Fruit fly (Drosophila melanogaster) whole organism, adult: ENCODE results near the gene Ptpmeg2.
A peak's percentile ranks its signal among the peaks of the same experiment; 100 is the strongest.

ENCODE experiments used
- CG11617 ChIP-seq: fragments of 200-800 bp; sonication (Bioruptor generic); optimal IDR thresholded peaks from 2 replicates; lab custom pipeline; 2017; ENCODE audit warnings: mild to moderate bottlenecking, missing biosample characterization, missing genetic modification reagents, missing genetic modification characterization
- CG12768 ChIP-seq: fragments of 200-800 bp; sonication (Bioruptor generic); optimal IDR thresholded peaks from 2 replicates; lab custom pipeline; 2017; ENCODE audit warnings: missing biosample characterization, missing genetic modification characterization, mild to moderate bottlenecking, moderate library complexity, missing genetic modification reagents
- CG14711 ChIP-seq: fragments of 200-800 bp; sonication (Bioruptor generic); optimal IDR thresholded peaks from 2 replicates; lab custom pipeline; 2018; ENCODE audit warnings: missing biosample characterization, mild to moderate bottlenecking, missing genetic modification characterization, moderate library complexity
- CG1620 ChIP-seq: fragments of 200-800 bp; sonication (Bioruptor generic); optimal IDR thresholded peaks from 2 replicates; lab custom pipeline; 2016; ENCODE audit warnings: missing biosample characterization, missing genetic modification characterization
- CG33017 ChIP-seq: fragments of 200-800 bp; sonication (Bioruptor generic); optimal IDR thresholded peaks from 2 replicates; lab custom pipeline; 2018; ENCODE audit warnings: missing biosample characterization, mild to moderate bottlenecking, missing genetic modification characterization, moderate library complexity
- CG5204 ChIP-seq: fragments of 200-800 bp; sonication (Bioruptor generic); optimal IDR thresholded peaks from 2 replicates; lab custom pipeline; 2016; ENCODE audit warnings: missing biosample characterization, missing genetic modification characterization
- CG7045 ChIP-seq: fragments of 200-800 bp; sonication (Bioruptor generic); optimal IDR thresholded peaks from 2 replicates; lab custom pipeline; 2017; ENCODE audit warnings: missing biosample characterization, mild to moderate bottlenecking, missing genetic modification characterization
- CG7101 ChIP-seq: fragments of 200-800 bp; sonication (Bioruptor generic); optimal IDR thresholded peaks from 2 replicates; lab custom pipeline; 2018; ENCODE audit warnings: missing biosample characterization, mild to moderate bottlenecking, missing genetic modification characterization, moderate library complexity
- Clk ChIP-seq: fragments of 200-800 bp; sonication (Bioruptor generic); optimal IDR thresholded peaks from 2 replicates; lab custom pipeline; 2017; ENCODE audit warnings: missing biosample characterization, missing genetic modification characterization
- Crg-1 ChIP-seq: fragments of 200-800 bp; sonication (Bioruptor generic); optimal IDR thresholded peaks from 2 replicates; lab custom pipeline; 2016; ENCODE audit warnings: missing biosample characterization, missing genetic modification characterization
- Hr96 ChIP-seq: fragments of 200-800 bp; sonication (Bioruptor generic); optimal IDR thresholded peaks from 2 replicates; lab custom pipeline; 2016; ENCODE audit warnings: missing biosample characterization, missing genetic modification characterization
- Mnt ChIP-seq: fragments of 200-800 bp; sonication (Bioruptor generic); optimal IDR thresholded peaks from 2 replicates; lab custom pipeline; 2016; ENCODE audit warnings: missing biosample characterization, mild to moderate bottlenecking, missing genetic modification characterization
- bab1 ChIP-seq: fragments of 200-800 bp; sonication (Bioruptor generic); optimal IDR thresholded peaks from 3 replicates; lab custom pipeline; 2019; ENCODE audit warnings: missing biosample characterization, mild to moderate bottlenecking, missing genetic modification characterization, moderate library complexity
- cic ChIP-seq: fragments of 200-800 bp; sonication (Bioruptor generic); optimal IDR thresholded peaks from 2 replicates; lab custom pipeline; 2017; ENCODE audit warnings: missing biosample characterization, mild to moderate bottlenecking, missing genetic modification characterization, moderate library complexity
- cnc ChIP-seq, 2 experiments: fragments of >200 bp; optimal IDR thresholded peaks; 2 replicates each; lab custom pipeline; 2017
- kay ChIP-seq: fragments of 200-800 bp; sonication (Bioruptor generic); peaks from one replicate; lab custom pipeline; 2016; ENCODE audit warnings: missing biosample characterization, missing genetic modification characterization, borderline replicate concordance
- ovo ChIP-seq: fragments of 200-800 bp; sonication (Bioruptor generic); optimal IDR thresholded peaks from 2 replicates; lab custom pipeline; 2016; ENCODE audit warnings: missing biosample characterization, missing genetic modification characterization
- pad ChIP-seq: fragments of 200-800 bp; sonication (Bioruptor generic); optimal IDR thresholded peaks from 3 replicates; lab custom pipeline; 2017; ENCODE audit warnings: missing biosample characterization, missing genetic modification characterization, mild to moderate bottlenecking, moderate library complexity, missing genetic modification reagents
- tj ChIP-seq: fragments of 200-800 bp; sonication (Bioruptor generic); optimal IDR thresholded peaks from 3 replicates; lab custom pipeline; 2017; ENCODE audit warnings: missing biosample characterization, mild to moderate bottlenecking, missing genetic modification characterization, moderate library complexity
- toe ChIP-seq: fragments of 200-800 bp; sonication (Bioruptor generic); optimal IDR thresholded peaks from 2 replicates; lab custom pipeline; 2016; ENCODE audit warnings: missing biosample characterization, missing genetic modification characterization

Gene Ptpmeg2

DNA sequence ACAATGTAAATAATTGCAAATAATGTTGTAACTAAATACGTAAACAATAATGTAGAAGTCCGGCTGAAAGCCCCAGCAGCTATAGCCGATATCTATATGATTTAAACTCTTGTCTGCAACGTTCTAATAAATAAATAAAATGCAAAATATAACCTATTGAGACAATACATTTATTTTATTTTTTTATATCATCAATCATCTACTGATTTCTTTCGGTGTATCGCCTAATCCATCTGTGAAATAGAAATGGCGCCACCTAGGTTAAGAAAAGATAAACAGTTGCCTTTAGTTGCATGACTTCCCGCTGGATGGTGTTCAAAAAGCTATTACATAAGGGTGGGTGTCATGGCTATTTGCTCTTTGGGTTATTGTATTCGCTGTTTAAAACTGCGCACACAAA is 28.7 kb upstream of the Ptpmeg2 start:
- TF ChIP-seq CG33017 (peak; percentile 87), CG14711 (tag; lab: Kevin White, UChicago) (peak; percentile 92), ovo (GFP tag; lab: Kevin White, UChicago) (peak; percentile 87), bab1 (GFP tag; lab: Kevin White, UChicago) (peak; percentile 98), cic (GFP tag; lab: Kevin White, UChicago) (peak; percentile 40), CG11617 (GFP tag; lab: Kevin White, UChicago) (peak; percentile 95), Hr96 (GFP tag; lab: Kevin White, UChicago) (peak; percentile 89), CG7101 (tag; lab: Kevin White, UChicago) (peak; percentile 96), kay (peak; percentile 33), CG5204 (GFP tag; lab: Kevin White, UChicago) (peak; percentile 80), Crg-1 (GFP tag; lab: Kevin White, UChicago) (peak; percentile 77), CG7045 (peak; percentile 89), Clk (GFP tag; lab: Kevin White, UChicago) (peak; percentile 63), tj (peak; percentile 84), toe (peak; percentile 68), CG1620 (GFP tag; lab: Kevin White, UChicago) (peak; percentile 87), CG12768 (GFP tag; lab: Kevin White, UChicago) (peak; percentile 86), cnc (optimal IDR thresholded peaks at IDR 0.05; lab: Kevin White, UChicago) (no peak), pad (GFP tag; lab: Kevin White, UChicago) (peak; percentile 75), Mnt (GFP tag; lab: Kevin White, UChicago) (peak; percentile 81)

DNA sequence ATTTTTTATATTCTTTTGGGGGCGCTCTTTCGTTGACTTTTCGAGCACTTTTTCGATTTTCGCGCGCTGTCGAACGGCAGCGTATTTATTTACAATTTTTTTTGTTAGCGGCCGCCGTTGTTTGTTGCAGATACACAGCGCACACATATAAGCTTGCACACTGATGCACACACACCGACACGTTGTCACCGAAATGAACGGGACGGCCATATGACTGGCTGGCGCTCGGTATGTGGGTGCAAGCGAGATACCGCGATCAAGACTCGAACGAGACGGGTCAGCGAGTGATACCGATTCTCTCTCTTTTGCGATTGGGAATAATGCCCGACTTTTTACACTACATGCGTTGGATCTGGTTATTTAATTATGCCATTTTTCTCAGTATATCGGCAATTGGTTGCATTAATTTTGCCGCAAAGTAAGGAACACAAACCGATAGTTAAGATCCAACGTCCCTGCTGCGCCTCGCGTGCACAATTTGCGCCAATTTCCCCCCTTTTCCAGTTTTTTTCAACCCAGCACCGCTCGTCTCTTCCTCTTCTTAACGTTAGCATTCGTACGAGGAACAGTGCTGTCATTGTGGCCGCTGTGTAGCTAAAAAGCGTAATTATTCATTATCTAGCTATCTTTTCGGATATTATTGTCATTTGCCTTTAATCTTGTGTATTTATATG is 27.7 kb upstream of the Ptpmeg2 start, which contains the start of gene nej:
Gene nej (minus strand): TSS at position 521 of the 674 bp plus-strand sequence.
- no peak for TF ChIP-seq cnc (optimal IDR thresholded peaks at IDR 0.05; lab: Kevin White, UChicago)
- TF ChIP-seq ovo (GFP tag; lab: Kevin White, UChicago) = peak; percentile 65
- TF ChIP-seq Hr96 (GFP tag; lab: Kevin White, UChicago) = peak; percentile 28
- TF ChIP-seq Mnt (GFP tag; lab: Kevin White, UChicago) = peak; percentile 87
- TF ChIP-seq pad (GFP tag; lab: Kevin White, UChicago) = peak; percentile 90

DNA sequence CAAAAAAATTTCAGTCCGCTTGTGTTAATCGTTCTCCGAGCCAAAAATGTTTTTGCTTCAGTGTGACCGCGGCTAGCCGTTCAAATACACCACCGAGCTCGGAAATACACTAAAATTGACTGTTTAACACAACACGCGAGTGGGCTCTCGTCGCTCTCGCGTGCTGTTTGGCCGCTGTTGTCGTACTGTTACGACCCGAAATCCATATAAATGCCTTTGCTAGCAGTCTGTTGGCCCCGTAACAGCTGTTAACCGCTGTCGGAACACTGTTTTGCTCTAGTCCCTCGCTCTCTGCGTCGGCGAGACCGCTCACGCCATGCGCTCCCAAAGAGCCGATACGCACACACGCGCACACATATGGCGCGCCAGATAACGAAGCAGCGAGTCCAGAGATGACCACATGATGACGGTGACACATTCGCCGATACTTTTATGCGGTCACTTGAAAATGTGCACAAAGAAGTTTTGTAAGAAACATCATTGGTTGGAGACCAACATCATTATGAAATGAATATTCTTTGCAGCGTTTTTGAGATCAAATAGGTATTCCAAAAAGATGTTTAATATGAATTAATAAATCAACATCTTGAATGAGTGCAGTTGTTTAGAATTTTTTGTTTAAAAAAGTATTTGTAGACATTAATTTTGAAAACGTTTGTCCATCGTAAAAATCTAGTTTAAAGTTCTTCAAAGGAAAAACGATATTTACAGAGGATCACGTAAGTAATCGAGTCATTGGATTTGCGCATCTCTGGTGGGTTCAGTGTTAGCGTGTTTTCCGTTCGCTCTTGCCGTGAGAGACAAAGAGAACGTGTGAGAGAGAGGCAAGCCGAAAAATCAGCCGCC is 26.8 kb upstream of the Ptpmeg2 start:
- TF ChIP-seq Clk (GFP tag; lab: Kevin White, UChicago) (peak; percentile 63), CG7045 (peak; percentile 16), CG5204 (GFP tag; lab: Kevin White, UChicago) (peak; percentile 70), CG14711 (tag; lab: Kevin White, UChicago) (peak; percentile 24), pad (GFP tag; lab: Kevin White, UChicago) (peak; percentile 48), Crg-1 (GFP tag; lab: Kevin White, UChicago) (peak; percentile 76), toe (peak; percentile 75), kay (no peak), Hr96 (GFP tag; lab: Kevin White, UChicago) (peak; percentile 88), ovo (GFP tag; lab: Kevin White, UChicago) (peak; percentile 78), bab1 (GFP tag; lab: Kevin White, UChicago) (peak; percentile 56), CG1620 (GFP tag; lab: Kevin White, UChicago) (peak; percentile 83), tj (peak; percentile 42), cnc (optimal IDR thresholded peaks at IDR 0.05; lab: Kevin White, UChicago) (no peak), CG12768 (GFP tag; lab: Kevin White, UChicago) (peak; percentile 35), CG7101 (tag; lab: Kevin White, UChicago) (peak; percentile 71), CG11617 (GFP tag; lab: Kevin White, UChicago) (peak; percentile 75), cic (GFP tag; lab: Kevin White, UChicago) (peak; percentile 8), Mnt (GFP tag; lab: Kevin White, UChicago) (peak; percentile 49), CG33017 (peak; percentile 30)

DNA sequence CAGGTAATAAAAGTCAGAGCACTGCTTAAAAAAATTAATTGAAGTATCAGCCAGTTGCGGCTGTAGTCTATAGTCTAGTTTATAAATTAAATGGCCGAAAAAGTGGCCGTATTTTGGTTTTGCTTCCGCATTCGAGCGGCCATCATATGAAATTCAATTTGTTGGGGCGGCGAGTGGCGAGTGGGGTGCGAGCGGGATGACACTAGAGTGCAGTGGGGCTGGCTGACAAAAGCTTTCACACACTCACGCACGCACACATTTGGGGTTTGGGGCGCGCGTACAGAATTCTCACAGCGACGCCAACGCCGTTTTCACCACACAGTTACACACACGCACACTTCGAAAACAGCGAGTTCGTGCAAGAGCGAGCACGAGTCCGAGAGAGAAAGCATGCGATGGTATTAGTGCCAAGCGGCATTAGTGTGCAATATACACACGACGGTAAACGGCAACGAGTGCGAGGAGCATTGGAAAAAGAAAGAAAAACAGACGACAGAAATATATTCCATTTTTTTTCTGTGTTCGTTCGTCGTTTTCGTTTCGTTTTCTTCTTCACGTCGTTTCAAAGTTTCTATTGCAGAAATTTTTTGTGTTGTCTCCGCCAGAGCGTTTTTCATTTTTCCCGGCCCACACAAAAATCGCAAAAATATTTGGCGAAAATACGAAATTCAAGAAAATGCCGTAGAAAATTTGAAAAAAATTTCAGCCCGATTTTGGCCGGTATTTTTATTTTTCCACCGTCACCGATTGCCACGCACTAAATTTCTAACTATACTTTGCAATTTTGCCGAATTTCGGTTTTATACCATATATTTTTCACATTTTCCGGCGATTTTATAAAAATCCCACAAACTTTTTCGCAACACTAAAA is 26.0 kb upstream of the Ptpmeg2 start:
- TF ChIP-seq tj (peak; percentile 56), pad (GFP tag; lab: Kevin White, UChicago) (peak; percentile 89), kay (no peak), CG33017 (no peak), CG14711 (tag; lab: Kevin White, UChicago) (no peak), CG1620 (GFP tag; lab: Kevin White, UChicago) (no peak), CG7101 (tag; lab: Kevin White, UChicago) (peak; percentile 63), ovo (GFP tag; lab: Kevin White, UChicago) (peak; percentile 53), CG11617 (GFP tag; lab: Kevin White, UChicago) (peak; percentile 47), Clk (GFP tag; lab: Kevin White, UChicago) (no peak), Mnt (GFP tag; lab: Kevin White, UChicago) (peak; percentile 87), bab1 (GFP tag; lab: Kevin White, UChicago) (no peak), Hr96 (GFP tag; lab: Kevin White, UChicago) (no peak), toe (no peak), cnc (optimal IDR thresholded peaks at IDR 0.05; lab: Kevin White, UChicago) (no peak), CG7045 (no peak), Crg-1 (GFP tag; lab: Kevin White, UChicago) (no peak), CG5204 (GFP tag; lab: Kevin White, UChicago) (no peak), CG12768 (GFP tag; lab: Kevin White, UChicago) (peak; percentile 14), cic (GFP tag; lab: Kevin White, UChicago) (peak; percentile 34)
